Fruit fly (Drosophila melanogaster): ENCODE measurements around the gene CG13999.

The CG13999 gene

dm6 chr2L:5947504-5947903 is 8.8 kb downstream of the CG13999 start:
- TF ChIP-seq CG1620 (GFP tag; optimal IDR thresholded peaks at IDR 0.05): no peak
- TF ChIP-seq kay (GFP tag; ENCODE audit: borderline replicate concordance): peak; percentile 96

dm6 chr2L:5946728-5947127 is 9.5 kb downstream of the CG13999 start:
- TF ChIP-seq Crg-1 (GFP tag; optimal IDR thresholded peaks at IDR 0.05): peak; percentile 52
- TF ChIP-seq CG14711 (tag; optimal IDR thresholded peaks at IDR 0.05): peak; percentile 20
- peak; percentile 8 for TF ChIP-seq bab1 (GFP tag; optimal IDR thresholded peaks at IDR 0.05)
- peak; percentile 4 for TF ChIP-seq CG11617 (GFP tag; optimal IDR thresholded peaks at IDR 0.05)
- no peak for TF ChIP-seq pad (GFP tag; optimal IDR thresholded peaks at IDR 0.05)
- TF ChIP-seq CG7101 (tag; optimal IDR thresholded peaks at IDR 0.05): peak; percentile 35
- peak; percentile 15 for TF ChIP-seq CG7045 (GFP tag; optimal IDR thresholded peaks at IDR 0.05)
- TF ChIP-seq CG12768 (GFP tag; optimal IDR thresholded peaks at IDR 0.05): peak; percentile 12
- peak; percentile 43 for TF ChIP-seq CG33017 (tag; optimal IDR thresholded peaks at IDR 0.05)
- TF ChIP-seq Hr96 (GFP tag; optimal IDR thresholded peaks at IDR 0.05): no peak
- peak; percentile 68 for TF ChIP-seq cic (GFP tag; optimal IDR thresholded peaks at IDR 0.05)
- no peak for TF ChIP-seq toe (GFP tag; optimal IDR thresholded peaks at IDR 0.05)
- TF ChIP-seq ovo (GFP tag; optimal IDR thresholded peaks at IDR 0.05): peak; percentile 41
- peak; percentile 65 for TF ChIP-seq kay (GFP tag; ENCODE audit: borderline replicate concordance)
- no peak for TF ChIP-seq cnc (optimal IDR thresholded peaks at IDR 0.05)

- TF ChIP-seq kay (GFP tag; ENCODE audit: borderline replicate concordance) (peak; percentile 97), CG11617 (GFP tag; optimal IDR thresholded peaks at IDR 0.05) (no peak), CG33017 (tag; optimal IDR thresholded peaks at IDR 0.05) (no peak), CG14711 (tag; optimal IDR thresholded peaks at IDR 0.05) (no peak), toe (GFP tag; optimal IDR thresholded peaks at IDR 0.05) (no peak), tj (GFP tag; optimal IDR thresholded peaks at IDR 0.05) (no peak), cic (GFP tag; optimal IDR thresholded peaks at IDR 0.05) (peak; percentile 61), Mnt (GFP tag; optimal IDR thresholded peaks at IDR 0.05) (peak; percentile 33), Crg-1 (GFP tag; optimal IDR thresholded peaks at IDR 0.05) (no peak), ovo (GFP tag; optimal IDR thresholded peaks at IDR 0.05) (no peak), pad (GFP tag; optimal IDR thresholded peaks at IDR 0.05) (no peak), bab1 (GFP tag; optimal IDR thresholded peaks at IDR 0.05) (peak; percentile 12), CG5204 (GFP tag; optimal IDR thresholded peaks at IDR 0.05) (no peak), Clk (GFP tag; optimal IDR thresholded peaks at IDR 0.05) (no peak), CG12768 (GFP tag; optimal IDR thresholded peaks at IDR 0.05) (no peak), cnc (optimal IDR thresholded peaks at IDR 0.05) (no peak), Hr96 (GFP tag; optimal IDR thresholded peaks at IDR 0.05) (no peak), CG7045 (GFP tag; optimal IDR thresholded peaks at IDR 0.05) (no peak), CG7101 (tag; optimal IDR thresholded peaks at IDR 0.05) (no peak), CG1620 (GFP tag; optimal IDR thresholded peaks at IDR 0.05) (no peak)
Observed at dm6 chr2L:5945651-5946547, 10.4 kb downstream of the CG13999 start.

- TF ChIP-seq cic (GFP tag; optimal IDR thresholded peaks at IDR 0.05): peak; percentile 79
- TF ChIP-seq Mnt (GFP tag; optimal IDR thresholded peaks at IDR 0.05): peak; percentile 40
- no peak for TF ChIP-seq tj (GFP tag; optimal IDR thresholded peaks at IDR 0.05)
- TF ChIP-seq bab1 (GFP tag; optimal IDR thresholded peaks at IDR 0.05): peak; percentile 12
- TF ChIP-seq Hr96 (GFP tag; optimal IDR thresholded peaks at IDR 0.05): peak; percentile 58
- TF ChIP-seq CG7045 (GFP tag; optimal IDR thresholded peaks at IDR 0.05): peak; percentile 3
Observed at dm6 chr2L:5944305-5945282, 11.7 kb downstream of the CG13999 start.

- TF ChIP-seq Hr96 (GFP tag; optimal IDR thresholded peaks at IDR 0.05) (peak; percentile 83), Clk (GFP tag; optimal IDR thresholded peaks at IDR 0.05) (peak; percentile 74), CG11617 (GFP tag; optimal IDR thresholded peaks at IDR 0.05) (peak; percentile 64), CG1620 (GFP tag; optimal IDR thresholded peaks at IDR 0.05) (peak; percentile 93), toe (GFP tag; optimal IDR thresholded peaks at IDR 0.05) (peak; percentile 90), CG5204 (GFP tag; optimal IDR thresholded peaks at IDR 0.05) (peak; percentile 89), CG12768 (GFP tag; optimal IDR thresholded peaks at IDR 0.05) (peak; percentile 93), Crg-1 (GFP tag; optimal IDR thresholded peaks at IDR 0.05) (peak; percentile 88), cnc (optimal IDR thresholded peaks at IDR 0.05) (no peak), CG7101 (tag; optimal IDR thresholded peaks at IDR 0.05) (peak; percentile 75), cic (GFP tag; optimal IDR thresholded peaks at IDR 0.05) (peak; percentile 94), ovo (GFP tag; optimal IDR thresholded peaks at IDR 0.05) (peak; percentile 73), bab1 (GFP tag; optimal IDR thresholded peaks at IDR 0.05) (peak; percentile 81), CG7045 (GFP tag; optimal IDR thresholded peaks at IDR 0.05) (peak; percentile 86), pad (GFP tag; optimal IDR thresholded peaks at IDR 0.05) (peak; percentile 83), CG14711 (tag; optimal IDR thresholded peaks at IDR 0.05) (peak; percentile 67), CG33017 (tag; optimal IDR thresholded peaks at IDR 0.05) (peak; percentile 39), tj (GFP tag; optimal IDR thresholded peaks at IDR 0.05) (peak; percentile 86), kay (GFP tag; ENCODE audit: borderline replicate concordance) (peak; percentile 93), Mnt (GFP tag; optimal IDR thresholded peaks at IDR 0.05) (peak; percentile 86)
Observed at dm6 chr2L:5943229-5944078, 12.8 kb downstream of the CG13999 start, which contains the start of the genes Sfp26Ad and Gpdh1. TSS of gene Sfp26Ad (minus strand) at chr2L:5943304. TSS of gene Gpdh1 (plus strand) at chr2L:5943643.

Measured in whole organism, adult.